Fruit fly (Drosophila melanogaster): ENCODE data around the gene CG9399.

CG9399 gene

DNA sequence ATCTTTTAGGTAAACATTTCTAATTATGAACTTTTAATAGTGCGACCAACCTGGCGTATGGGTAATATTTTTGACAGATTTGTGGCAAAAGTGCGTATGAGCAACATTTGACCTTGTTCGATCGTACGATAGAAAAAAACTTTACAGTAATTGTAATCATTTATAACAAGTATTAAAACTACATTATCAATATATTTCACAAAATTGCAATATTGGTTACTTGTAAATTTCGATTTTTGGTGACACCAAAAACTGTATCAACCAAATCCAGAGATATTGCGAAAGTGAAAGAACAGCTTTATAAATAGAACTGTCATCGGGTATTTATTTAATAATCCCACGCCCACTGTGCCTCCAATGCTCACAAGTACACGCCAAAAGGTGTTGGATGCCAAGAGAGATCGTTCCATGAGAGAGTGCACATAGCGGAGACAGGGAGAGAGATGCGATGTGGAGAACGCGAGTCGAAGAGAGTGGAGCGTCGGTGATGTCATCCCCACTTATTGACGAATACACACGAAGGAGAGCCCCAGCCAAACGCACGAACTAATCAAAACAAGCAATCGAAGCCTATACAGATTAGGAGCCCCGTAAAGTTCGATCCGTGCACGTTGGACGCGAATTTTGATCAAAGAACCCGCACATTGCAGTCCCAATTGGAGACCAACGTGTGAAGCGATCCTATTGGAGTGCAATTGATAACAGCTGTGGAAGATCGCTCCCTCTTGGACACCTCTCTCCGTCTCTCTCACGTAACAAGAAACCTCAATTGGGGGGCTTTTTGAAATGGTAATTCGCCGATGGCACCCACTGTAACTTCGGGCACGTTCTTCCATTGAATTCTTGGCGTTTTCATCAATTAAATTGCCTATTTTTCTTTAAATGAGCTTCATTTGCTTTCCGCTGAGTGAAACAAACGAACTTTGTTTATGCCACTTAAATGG, 40.6 kb downstream of the CG9399 start (continued):
- TF ChIP-seq CG10267 (tag; optimal IDR thresholded peaks at IDR 0.05) (peak; percentile 92), btn (GFP tag; optimal IDR thresholded peaks at IDR 0.05) (peak; percentile 80), Mes4 (GFP tag; optimal IDR thresholded peaks at IDR 0.05) (peak; percentile 89), h (optimal IDR thresholded peaks at IDR 0.05) (no peak), CG5245 (GFP tag; optimal IDR thresholded peaks at IDR 0.05) (peak; percentile 84), Atf3 (GFP tag; optimal IDR thresholded peaks at IDR 0.05) (peak; percentile 84), NC2α (GFP tag; optimal IDR thresholded peaks at IDR 0.05) (peak; percentile 75), usp (GFP tag; optimal IDR thresholded peaks at IDR 0.05) (no peak), ems (GFP tag; optimal IDR thresholded peaks at IDR 0.05) (peak; percentile 88), Usf (GFP tag; optimal IDR thresholded peaks at IDR 0.05) (peak; percentile 96), CG1832 (GFP tag; optimal IDR thresholded peaks at IDR 0.05) (no peak), Xbp1 (GFP tag; optimal IDR thresholded peaks at IDR 0.05) (peak; percentile 95), slou (GFP tag; optimal IDR thresholded peaks at IDR 0.05) (peak; percentile 84), CG1647 (GFP tag; optimal IDR thresholded peaks at IDR 0.05) (peak; percentile 87), CG5180 (GFP tag; optimal IDR thresholded peaks at IDR 0.05) (peak; percentile 84), gfzf (GFP tag; optimal IDR thresholded peaks at IDR 0.05) (peak; percentile 7), tll (GFP tag; optimal IDR thresholded peaks at IDR 0.05) (peak in 1 of 2 experiments; percentile 38), ken (GFP tag; IDR thresholded peaks at IDR 0.05) (peak; percentile 78), CG33213 (GFP tag; optimal IDR thresholded peaks at IDR 0.05) (peak; percentile 67), ase (GFP tag; IDR thresholded peaks at IDR 0.05) (peak; percentile 79; the same call in 2 of the 3 replicates), abd-A (tag; optimal IDR thresholded peaks at IDR 0.05) (peak; percentile 61), Lim3 (GFP tag; IDR thresholded peaks at IDR 0.05) (peak; percentile 40; the same call in 1 of the 2 replicates), luna (GFP tag; optimal IDR thresholded peaks at IDR 0.05) (peak; percentile 44), ranshi (GFP tag; IDR thresholded peaks at IDR 0.05) (peak; percentile 80; the same call in 1 of the 2 replicates), corto (GFP tag; optimal IDR thresholded peaks at IDR 0.05) (peak; percentile 91), dmrt99B (tag; optimal IDR thresholded peaks at IDR 0.05) (peak; percentile 98), CG16815 (GFP tag; optimal IDR thresholded peaks at IDR 0.05) (peak; percentile 96), Chrac-16 (GFP tag; optimal IDR thresholded peaks at IDR 0.05) (peak; percentile 93), shn (GFP tag; optimal IDR thresholded peaks at IDR 0.05) (peak; percentile 92), CG13894 (tag; optimal IDR thresholded peaks at IDR 0.05) (peak; percentile 87), BtbVII (GFP tag; optimal IDR thresholded peaks at IDR 0.05) (peak; percentile 99), gt (GFP tag; IDR thresholded peaks at IDR 0.05) (peak; percentile 48; the same call in 1 of the 2 replicates), Hey (tag; optimal IDR thresholded peaks at IDR 0.05) (peak; percentile 65), maf-S (GFP tag; optimal IDR thresholded peaks at IDR 0.05) (peak; percentile 93), scrt (GFP tag; optimal IDR thresholded peaks at IDR 0.05) (peak; percentile 92), CG7372 (GFP tag; IDR thresholded peaks at IDR 0.05) (peak; percentile 92), CG13775 (GFP tag; optimal IDR thresholded peaks at IDR 0.05) (peak; percentile 97), sna (GFP tag; IDR thresholded peaks at IDR 0.05; ENCODE audit: partially characterized antibody) (no peak), bab2 (GFP tag; optimal IDR thresholded peaks at IDR 0.05) (peak; percentile 88), H15 (GFP tag; IDR thresholded peaks at IDR 0.05) (peak; percentile 79; the same call in 2 of the 3 replicates), Dfd (GFP tag; optimal IDR thresholded peaks at IDR 0.05) (peak in 1 of 2 experiments; percentile 83), Fer1 (GFP tag; optimal IDR thresholded peaks at IDR 0.05) (peak; percentile 97), Tbp (GFP tag; optimal IDR thresholded peaks at IDR 0.05) (no peak), sd (tag; optimal IDR thresholded peaks at IDR 0.05) (peak; percentile 79), Dip3 (GFP tag; optimal IDR thresholded peaks at IDR 0.05) (peak; percentile 93), CG7963 (GFP tag; IDR thresholded peaks at IDR 0.05; ENCODE audit: partially characterized antibody) (0 out of 3 replicates have a peak, but pooled peaks have one; percentile 17), CG2199 (GFP tag; IDR thresholded peaks at IDR 0.05) (no peak; the same call in 2 of the 3 replicates), zfh2 (GFP tag; optimal IDR thresholded peaks at IDR 0.05) (peak; percentile 95)

All from whole organism, embryonic.